Worm (Caenorhabditis elegans) whole organism, young adult: Measurements from ENCODE around the gene F44E5.5.

Experiments
- C06A6.2 ChIP-seq: fragments of 200-800 bp; sonication (Bioruptor generic); conservative IDR thresholded peaks from 2 replicates; pipeline ENCODE4 v1.3.6; 2022; ENCODE audit warnings: missing genetic modification characterization, missing compliant biosample characterization
- C17E4.6 ChIP-seq: fragments of 200-800 bp; sonication (Bioruptor generic); IDR thresholded peaks from 2 replicates; pipeline ENCODE4 v1.3.6; 2022; ENCODE audit warnings: missing genetic modification reagents, missing genetic modification characterization, missing compliant biosample characterization
- K11D2.4 ChIP-seq: fragments of 200-800 bp; sonication (Bioruptor generic); IDR thresholded peaks from 2 replicates; pipeline ENCODE4 v1.3.6; 2022; ENCODE audit warnings: missing genetic modification reagents, missing genetic modification characterization, missing compliant biosample characterization
- Y53F4B.3 ChIP-seq: fragments of 200-800 bp; sonication (Bioruptor generic); IDR thresholded peaks from 2 replicates; pipeline ENCODE4 v1.3.6; 2022; ENCODE audit warnings: missing genetic modification reagents, missing genetic modification characterization, missing compliant biosample characterization
- Y79H2A.3 ChIP-seq: fragments of 200-800 bp; sonication (Bioruptor generic); conservative IDR thresholded peaks from 2 replicates; pipeline ENCODE4 v1.3.6; 2022; ENCODE audit warnings: missing genetic modification reagents, missing genetic modification characterization, missing compliant biosample characterization
- Y95B8A.8 ChIP-seq: fragments of 200-800 bp; sonication (Bioruptor generic); IDR thresholded peaks from 2 replicates; pipeline ENCODE4 v1.3.6; 2022; ENCODE audit warnings: missing genetic modification reagents, missing genetic modification characterization, missing compliant biosample characterization
- aptf-2 ChIP-seq: fragments of 200-800 bp; sonication (Bioruptor generic); conservative IDR thresholded peaks from 2 replicates; pipeline ENCODE4 v1.3.6; 2022; ENCODE audit warnings: missing genetic modification reagents, missing genetic modification characterization, missing compliant biosample characterization
- athp-1 ChIP-seq: sonication (generic microtip); optimal IDR thresholded peaks from 2 replicates; lab custom pipeline; 2017; ENCODE audit warnings: mild to moderate bottlenecking, missing genetic modification characterization, missing compliant biosample characterization
- bed-2 ChIP-seq: fragments of 200-800 bp; sonication (Bioruptor generic); IDR thresholded peaks from 2 replicates; pipeline ENCODE4 v1.3.6; 2022; ENCODE audit warnings: missing genetic modification reagents, missing genetic modification characterization, missing compliant biosample characterization
- cebp-1 ChIP-seq, 2 experiments: fragments of 200-800 bp in 1 of 2; sonication (Bioruptor generic) in 1 of 2; sonication (generic microtip) in 1 of 2; IDR thresholded peaks in 1 of 2; optimal IDR thresholded peaks in 1 of 2; 2 replicates each; pipeline versions ENCODE4 v1.3.6 to Lab custom; 2017 to 2022; ENCODE audit warnings: missing compliant biosample characterization in 2 of 2, missing genetic modification characterization in 2 of 2, mild to moderate bottlenecking in 1 of 2, missing genetic modification reagents in 1 of 2, moderate library complexity in 1 of 2
- cebp-2 ChIP-seq: fragments of 200-800 bp; sonication (Bioruptor generic); IDR thresholded peaks from 2 replicates; pipeline ENCODE4 v1.3.6; 2022; ENCODE audit warnings: missing genetic modification characterization, missing compliant biosample characterization
- ceh-27 ChIP-seq: fragments of 200-800 bp; sonication (Bioruptor generic); optimal IDR thresholded peaks from 2 replicates; lab custom pipeline; 2018; ENCODE audit warnings: mild to moderate bottlenecking, missing genetic modification characterization, moderate library complexity, missing compliant biosample characterization
- die-1 ChIP-seq: sonication (generic microtip); optimal IDR thresholded peaks from 2 replicates; lab custom pipeline; 2016; ENCODE audit warnings: missing genotype, mild to moderate bottlenecking, missing genetic modification characterization, missing compliant biosample characterization
- egrh-3 ChIP-seq: fragments of 200-800 bp; sonication (Bioruptor generic); IDR thresholded peaks from 2 replicates; pipeline ENCODE4 v1.3.6; 2022; ENCODE audit warnings: missing genetic modification reagents, missing genetic modification characterization, missing compliant biosample characterization
- ets-4 ChIP-seq: fragments of 200-800 bp; sonication (Bioruptor generic); optimal IDR thresholded peaks from 2 replicates; lab custom pipeline; 2018; ENCODE audit warnings: mild to moderate bottlenecking, missing genetic modification characterization, missing compliant biosample characterization
- gei-17 ChIP-seq: fragments of 200-800 bp; sonication (Bioruptor generic); optimal IDR thresholded peaks from 2 replicates; lab custom pipeline; 2018; ENCODE audit warnings: mild to moderate bottlenecking, missing genetic modification characterization, missing compliant biosample characterization
- hmg-20 ChIP-seq: fragments of 200-800 bp; sonication (Bioruptor generic); IDR thresholded peaks from 2 replicates; pipeline ENCODE4 v1.3.6; 2022; ENCODE audit warnings: missing genetic modification reagents, missing genetic modification characterization, missing compliant biosample characterization
- lin-35 ChIP-seq, 3 experiments: fragments of 150-350 bp in 2 of 3; sonication (generic microtip) in 1 of 3; optimal IDR thresholded peaks; 2 replicates each; lab custom pipeline; 2014 to 2018; ENCODE audit warnings: missing biosample characterization in 3 of 3, missing genetic modification characterization in 3 of 3, missing genetic modification reagents in 3 of 3
- lin-54 ChIP-seq: fragments of 200-800 bp; sonication (Bioruptor generic); optimal IDR thresholded peaks from 2 replicates; lab custom pipeline; 2018; ENCODE audit warnings: mild to moderate bottlenecking, missing genetic modification characterization, missing compliant biosample characterization
- lir-1 ChIP-seq: fragments of 200-800 bp; sonication (Bioruptor generic); conservative IDR thresholded peaks from 2 replicates; pipeline ENCODE4 v1.3.6; 2022; ENCODE audit warnings: missing genetic modification reagents, missing genetic modification characterization, missing compliant biosample characterization
- lsl-1 ChIP-seq: fragments of 200-800 bp; sonication (Bioruptor generic); optimal IDR thresholded peaks from 2 replicates; lab custom pipeline; 2018; ENCODE audit warnings: mild to moderate bottlenecking, missing genetic modification characterization, moderate library complexity, missing compliant biosample characterization
- madf-10 ChIP-seq: sonication (generic microtip); optimal IDR thresholded peaks from 2 replicates; lab custom pipeline; 2016; ENCODE audit warnings: mild to moderate bottlenecking, missing genetic modification characterization, missing compliant biosample characterization
- madf-3 ChIP-seq: fragments of 200-800 bp; sonication (Bioruptor generic); IDR thresholded peaks from 2 replicates; pipeline ENCODE4 v1.3.6; 2022; ENCODE audit warnings: missing genetic modification reagents, missing genetic modification characterization, missing compliant biosample characterization
- madf-8 ChIP-seq: fragments of 200-800 bp; sonication (Bioruptor generic); conservative IDR thresholded peaks from 2 replicates; pipeline ENCODE4 v1.3.6; 2022; ENCODE audit warnings: missing genetic modification reagents, missing genetic modification characterization, missing compliant biosample characterization
- mcd-1 ChIP-seq: fragments of 200-800 bp; sonication (Bioruptor generic); IDR thresholded peaks from 2 replicates; pipeline ENCODE4 v1.3.6; 2022; ENCODE audit warnings: missing genetic modification reagents, missing genetic modification characterization, missing compliant biosample characterization
- nfya-1 ChIP-seq: sonication (generic microtip); optimal IDR thresholded peaks from 2 replicates; lab custom pipeline; 2017; ENCODE audit warnings: antibody characterized with exemption, missing compliant biosample characterization, missing genetic modification characterization, borderline replicate concordance; ENCODE audit not compliant: insufficient read depth
- nfyb-1 ChIP-seq: fragments of 200-800 bp; sonication (Bioruptor generic); IDR thresholded peaks from 2 replicates; pipeline ENCODE4 v1.3.6; 2022; ENCODE audit warnings: missing genetic modification reagents, missing genetic modification characterization, missing compliant biosample characterization
- pbrm-1 ChIP-seq: fragments of 200-800 bp; sonication (Bioruptor generic); IDR thresholded peaks from 2 replicates; pipeline ENCODE4 v1.3.6; 2022; ENCODE audit warnings: missing genetic modification reagents, missing genetic modification characterization, missing compliant biosample characterization
- repo-1 ChIP-seq: sonication (generic microtip); optimal IDR thresholded peaks from 2 replicates; lab custom pipeline; 2017; ENCODE audit warnings: mild to moderate bottlenecking, missing genetic modification characterization, missing compliant biosample characterization
- snpc-1.1 ChIP-seq: sonication (generic microtip); optimal IDR thresholded peaks from 2 replicates; lab custom pipeline; 2017; ENCODE audit warnings: missing genetic modification characterization, mild to moderate bottlenecking, missing compliant biosample characterization, antibody characterized with exemption, moderate library complexity, missing genotype, missing genetic modification reagents; ENCODE audit not compliant: insufficient read depth
- snpc-3.4 ChIP-seq: sonication (generic microtip); optimal IDR thresholded peaks from 2 replicates; lab custom pipeline; 2017; ENCODE audit warnings: missing genetic modification characterization, mild to moderate bottlenecking, missing compliant biosample characterization, antibody characterized with exemption, moderate library complexity, missing genotype, missing genetic modification reagents
- snpc-4 ChIP-seq, 5 experiments: fragments of 150-350 bp in 1 of 5; sonication (generic microtip) in 4 of 5; optimal IDR thresholded peaks; 2 replicates each; lab custom pipeline; 2014 to 2018; ENCODE audit warnings: missing genetic modification characterization in 5 of 5, missing biosample characterization in 3 of 5, antibody characterized with exemption in 2 of 5, mild to moderate bottlenecking in 2 of 5, missing compliant biosample characterization in 2 of 5, missing genotype in 2 of 5, moderate library complexity in 2 of 5, missing genetic modification reagents in 1 of 5
- somi-1 ChIP-seq: fragments of 200-800 bp; sonication (Bioruptor generic); optimal IDR thresholded peaks from 2 replicates; lab custom pipeline; 2018; ENCODE audit warnings: mild to moderate bottlenecking, missing genetic modification characterization, missing compliant biosample characterization
- zfh-2 ChIP-seq: fragments of 200-800 bp; sonication (Bioruptor generic); conservative IDR thresholded peaks from 2 replicates; pipeline ENCODE4 v1.3.6; 2022; ENCODE audit warnings: missing genetic modification reagents, missing genetic modification characterization, missing compliant biosample characterization
- ztf-28 ChIP-seq: fragments of 200-800 bp; sonication (Bioruptor generic); IDR thresholded peaks from 2 replicates; pipeline ENCODE4 v1.3.6; 2022; ENCODE audit warnings: missing genetic modification reagents, missing genetic modification characterization, missing compliant biosample characterization
- ztf-6 ChIP-seq: fragments of 200-800 bp; sonication (Bioruptor generic); IDR thresholded peaks from 2 replicates; pipeline ENCODE4 v1.3.6; 2022; ENCODE audit warnings: missing genetic modification reagents, missing genetic modification characterization, missing compliant biosample characterization

F44E5.5 gene

ce11 chrII:11749490-11750172 is 9.8 kb upstream of the F44E5.5 start (continued):
- no peak for TF ChIP-seq Y79H2A.3 (GFP tag; lab: Robert Waterston, UW)
- TF ChIP-seq nfya-1 (tag; lab: Kevin White, UChicago) = no peak
- peak; percentile 89 for TF ChIP-seq egrh-3 (GFP tag; lab: Robert Waterston, UW)
- no peak for TF ChIP-seq hmg-20 (GFP tag; lab: Robert Waterston, UW)
- peak; percentile 65 for TF ChIP-seq gei-17 (GFP tag; lab: Kevin White, UChicago)
- no peak for TF ChIP-seq snpc-1.1
- peak; percentile 63 for TF ChIP-seq pbrm-1 (GFP tag; lab: Robert Waterston, UW)
- no peak for TF ChIP-seq aptf-2 (GFP tag; lab: Robert Waterston, UW)
- TF ChIP-seq athp-1 = peak; percentile 53
- no peak for TF ChIP-seq ets-4
- TF ChIP-seq madf-10 (tag; lab: Kevin White, UChicago) = peak; percentile 81
- TF ChIP-seq lir-1 = peak; percentile 66
- peak; percentile 73 for TF ChIP-seq K11D2.4 (GFP tag; lab: Robert Waterston, UW)
- peak; percentile 70 for TF ChIP-seq repo-1 (tag; lab: Kevin White, UChicago)
- no peak for TF ChIP-seq snpc-4 (GFP tag; optimal IDR thresholded peaks at IDR 0.05; lab: Kevin White, UChicago)
- TF ChIP-seq snpc-4 (tag; optimal IDR thresholded peaks at IDR 0.05; lab: Kevin White, UChicago) = peak in 3 of 4 experiments; percentile 51 to 74 (median 59)
- TF ChIP-seq bed-2 = peak; percentile 49; the same call in 1 of the 2 replicates
- 0 out of 2 replicates have a peak, but pooled peaks have one; percentile 63 for TF ChIP-seq madf-3 (GFP tag; lab: Robert Waterston, UW)
- peak; percentile 81; the same call in 1 of the 2 replicates for TF ChIP-seq nfyb-1 (GFP tag; lab: Robert Waterston, UW)
- peak; percentile 17 for TF ChIP-seq somi-1 (GFP tag; lab: Kevin White, UChicago)
- peak; percentile 26 for TF ChIP-seq lin-54 (GFP tag; lab: Kevin White, UChicago)
- no peak for TF ChIP-seq C17E4.6 (GFP tag; lab: Robert Waterston, UW)
- TF ChIP-seq Y95B8A.8 (GFP tag; lab: Robert Waterston, UW) = no peak
- no peak for TF ChIP-seq madf-8
- no peak for TF ChIP-seq cebp-2 (GFP tag; lab: Robert Waterston, UW)
- TF ChIP-seq snpc-3.4 = no peak
- TF ChIP-seq mcd-1 = peak; percentile 73
- TF ChIP-seq, all 124 proteins: peak for 48

- no peak for TF ChIP-seq nfyb-1 (GFP tag; lab: Robert Waterston, UW)
- TF ChIP-seq ztf-6 = no peak
- TF ChIP-seq ceh-27 (GFP tag; lab: Kevin White, UChicago) = peak; percentile 25
- peak in 1 of 3 experiments; percentile 23 for TF ChIP-seq lin-35 (GFP tag; optimal IDR thresholded peaks at IDR 0.05; lab: Kevin White, UChicago)
- TF ChIP-seq cebp-1 (GFP tag; IDR thresholded peaks at IDR 0.05; lab: Robert Waterston, UW) = no peak
- TF ChIP-seq cebp-1 (tag; optimal IDR thresholded peaks at IDR 0.05; lab: Kevin White, UChicago) = peak; percentile 63
- TF ChIP-seq C06A6.2 (GFP tag; lab: Robert Waterston, UW) = no peak
- TF ChIP-seq lsl-1 = no peak
- TF ChIP-seq Y53F4B.3 (GFP tag; lab: Robert Waterston, UW) = no peak
- TF ChIP-seq ztf-28 (GFP tag; lab: Robert Waterston, UW) = no peak
- no peak for TF ChIP-seq die-1
- no peak for TF ChIP-seq madf-8
- TF ChIP-seq zfh-2 (GFP tag; lab: Robert Waterston, UW) = peak; percentile 62
These were observed 7.8 kb upstream of the F44E5.5 start for ce11 chrII:11751615-11752174.
